Fruit fly (Drosophila melanogaster) whole organism, embryonic: Measurements from ENCODE around the gene CG12147.

ENCODE experiments used
- C15 ChIP-seq: fragments of 200-800 bp; sonication (Bioruptor generic); IDR thresholded peaks from 3 replicates; pipeline ENCODE4 v1.3.6; 2022; ENCODE audit warnings: missing biosample characterization, missing genetic modification characterization
- CG11398 ChIP-seq: fragments of 200-800 bp; sonication (Bioruptor generic); optimal IDR thresholded peaks from 2 replicates; lab custom pipeline; 2016; ENCODE audit warnings: missing biosample characterization, missing genetic modification characterization
- CG11560 ChIP-seq: fragments of 200-800 bp; sonication (Bioruptor generic); IDR thresholded peaks from 3 replicates; pipeline ENCODE4 v1.3.6; 2022; ENCODE audit warnings: missing biosample characterization, missing genetic modification characterization
- CG13123 ChIP-seq: fragments of 200-800 bp; sonication (Bioruptor generic); optimal IDR thresholded peaks from 2 replicates; lab custom pipeline; 2016; ENCODE audit warnings: missing biosample characterization, missing genetic modification characterization
- CG13894 ChIP-seq: fragments of 200-800 bp; sonication (Bioruptor generic); optimal IDR thresholded peaks from 3 replicates; lab custom pipeline; 2018; ENCODE audit warnings: missing biosample characterization, mild to moderate bottlenecking, missing genetic modification characterization, moderate library complexity
- CG14965 ChIP-seq: fragments of 200-800 bp; sonication (Bioruptor generic); optimal IDR thresholded peaks from 2 replicates; lab custom pipeline; 2016; ENCODE audit warnings: missing biosample characterization, missing genetic modification characterization, borderline replicate concordance
- CG15601 ChIP-seq: fragments of 200-800 bp; sonication (Bioruptor generic); optimal IDR thresholded peaks from 3 replicates; lab custom pipeline; 2019; ENCODE audit warnings: missing biosample characterization, mild to moderate bottlenecking, missing genetic modification characterization, moderate library complexity
- CG17359 ChIP-seq: fragments of 200-800 bp; sonication (Bioruptor generic); optimal IDR thresholded peaks from 3 replicates; lab custom pipeline; 2018; ENCODE audit warnings: missing biosample characterization, mild to moderate bottlenecking, missing genetic modification characterization, moderate library complexity
- CG17612 ChIP-seq: fragments of 200-800 bp; sonication (Bioruptor generic); IDR thresholded peaks from 2 replicates; pipeline ENCODE4 v1.3.6; 2022; ENCODE audit warnings: missing biosample characterization, missing genetic modification characterization
- CG1832 ChIP-seq: fragments of 200-800 bp; sonication (Bioruptor generic); optimal IDR thresholded peaks from 2 replicates; lab custom pipeline; 2017; ENCODE audit warnings: missing biosample characterization, mild to moderate bottlenecking, missing genetic modification characterization, inconsistent platforms
- CG2120 ChIP-seq: fragments of 200-800 bp; sonication (Bioruptor generic); optimal IDR thresholded peaks from 3 replicates; lab custom pipeline; 2016; ENCODE audit warnings: missing biosample characterization, missing genetic modification characterization
- CG2199 ChIP-seq: fragments of 200-800 bp; sonication (Bioruptor generic); IDR thresholded peaks from 3 replicates; pipeline ENCODE4 v1.3.6; 2022; ENCODE audit warnings: missing biosample characterization, missing genetic modification characterization
- CG31388 ChIP-seq: fragments of 200-800 bp; sonication (Bioruptor generic); optimal IDR thresholded peaks from 2 replicates; lab custom pipeline; 2016; ENCODE audit warnings: missing biosample characterization, missing genetic modification characterization
- CG42726 ChIP-seq: fragments of 200-800 bp; sonication (Bioruptor generic); IDR thresholded peaks from 2 replicates; pipeline ENCODE4 v1.3.6; 2022; ENCODE audit warnings: missing biosample characterization, missing genetic modification characterization; ENCODE audit not compliant: partially characterized antibody
- CG4424 ChIP-seq: fragments of 200-800 bp; sonication (Bioruptor generic); optimal IDR thresholded peaks from 3 replicates; lab custom pipeline; 2016; ENCODE audit warnings: missing biosample characterization, missing genetic modification characterization
- CG4617 ChIP-seq: fragments of 200-800 bp; sonication (Bioruptor generic); optimal IDR thresholded peaks from 3 replicates; lab custom pipeline; 2016; ENCODE audit warnings: missing biosample characterization, missing genetic modification characterization, borderline replicate concordance
- CG7372 ChIP-seq: fragments of 200-800 bp; sonication (Bioruptor generic); IDR thresholded peaks from 2 replicates; pipeline ENCODE4 v1.3.6; 2022; ENCODE audit warnings: missing biosample characterization, missing genetic modification characterization
- CG7963 ChIP-seq: fragments of 200-800 bp; sonication (Bioruptor generic); IDR thresholded peaks from 3 replicates; pipeline ENCODE4 v1.3.6; 2022; ENCODE audit warnings: missing biosample characterization, missing genetic modification characterization; ENCODE audit not compliant: partially characterized antibody
- CG7987 ChIP-seq: fragments of 200-800 bp; sonication (Bioruptor generic); optimal IDR thresholded peaks from 2 replicates; lab custom pipeline; 2018; ENCODE audit warnings: missing biosample characterization, mild to moderate bottlenecking, missing genetic modification characterization, moderate library complexity
- CG8478 ChIP-seq: fragments of >200 bp; optimal IDR thresholded peaks from 2 replicates; lab custom pipeline; 2018
- CG9727 ChIP-seq: fragments of 200-800 bp; sonication (Bioruptor generic); optimal IDR thresholded peaks from 3 replicates; lab custom pipeline; 2017; ENCODE audit warnings: missing biosample characterization, mild to moderate bottlenecking, missing genetic modification characterization
- CG9817 ChIP-seq: fragments of 200-800 bp; sonication (Bioruptor generic); optimal IDR thresholded peaks from 2 replicates; lab custom pipeline; 2018; ENCODE audit warnings: missing biosample characterization, mild to moderate bottlenecking, missing genetic modification characterization, moderate library complexity
- CHES-1-like ChIP-seq: fragments of 200-800 bp; sonication (Bioruptor generic); optimal IDR thresholded peaks from 2 replicates; lab custom pipeline; 2016; ENCODE audit warnings: missing biosample characterization, missing genetic modification characterization
- CkIIα-i1 ChIP-seq: fragments of 200-800 bp; sonication (Bioruptor generic); IDR thresholded peaks from 2 replicates; pipeline ENCODE4 v1.3.6; 2022; ENCODE audit warnings: missing biosample characterization, missing genetic modification characterization
- Dll ChIP-seq: fragments of 200-800 bp; sonication (Bioruptor generic); IDR thresholded peaks from 4 replicates; pipeline ENCODE4 v1.3.6; 2022; ENCODE audit warnings: missing biosample characterization, missing genetic modification characterization; ENCODE audit not compliant: partially characterized antibody
- E2f2 ChIP-seq: fragments of 200-800 bp; sonication (Bioruptor generic); IDR thresholded peaks from 2 replicates; pipeline ENCODE4 v1.3.6; 2022; ENCODE audit warnings: missing biosample characterization, missing genetic modification characterization
- GATAe ChIP-seq: fragments of 200-800 bp; sonication (Bioruptor generic); conservative IDR thresholded peaks from 2 replicates; pipeline ENCODE4 v1.3.6; 2022; ENCODE audit warnings: missing biosample characterization, missing genetic modification characterization
- HmgD ChIP-seq: fragments of 200-800 bp; sonication (Bioruptor generic); optimal IDR thresholded peaks from 3 replicates; lab custom pipeline; 2016; ENCODE audit warnings: missing biosample characterization, missing genetic modification characterization
- MBD-R2 ChIP-seq: fragments of 200-800 bp; sonication (Bioruptor generic); IDR thresholded peaks from 2 replicates; pipeline ENCODE4 v1.3.6; 2022; ENCODE audit warnings: missing biosample characterization, missing genetic modification characterization
- Max ChIP-seq: fragments of 200-800 bp; sonication (Bioruptor generic); optimal IDR thresholded peaks from 2 replicates; lab custom pipeline; 2016; ENCODE audit warnings: missing biosample characterization, mild to moderate bottlenecking, missing genetic modification characterization
- Med ChIP-seq: fragments of 200-800 bp; sonication (Bioruptor generic); peaks from one replicate; lab custom pipeline; 2016; ENCODE audit warnings: missing biosample characterization, missing genetic modification characterization, mild to moderate bottlenecking, inconsistent platforms, moderate library complexity
- Neu2 ChIP-seq: fragments of 200-800 bp; sonication (Bioruptor generic); optimal IDR thresholded peaks from 3 replicates; lab custom pipeline; 2016; ENCODE audit warnings: missing biosample characterization, missing genetic modification characterization, borderline replicate concordance
- Oaz ChIP-seq: fragments of 200-800 bp; sonication (Bioruptor generic); IDR thresholded peaks from 2 replicates; pipeline ENCODE4 v1.3.6; 2022; ENCODE audit warnings: missing biosample characterization, missing genetic modification characterization
- Pdp1 ChIP-seq, 2 experiments: fragments of 200-800 bp; sonication (Bioruptor generic); optimal IDR thresholded peaks; 3 replicates each; lab custom pipeline; 2016; ENCODE audit warnings: missing biosample characterization in 2 of 2, missing genetic modification characterization in 2 of 2, mild to moderate bottlenecking in 1 of 2, moderate library complexity in 1 of 2
- Scr ChIP-seq: fragments of 200-800 bp; sonication (Bioruptor generic); IDR thresholded peaks from 2 replicates; pipeline ENCODE4 v1.3.6; 2022; ENCODE audit warnings: missing biosample characterization, missing genetic modification characterization; ENCODE audit not compliant: partially characterized antibody
- Xbp1 ChIP-seq: fragments of 200-800 bp; sonication (Bioruptor generic); optimal IDR thresholded peaks from 3 replicates; lab custom pipeline; 2016; ENCODE audit warnings: missing biosample characterization, mild to moderate bottlenecking, missing genetic modification characterization
- abd-A ChIP-seq: fragments of 200-800 bp; sonication (Bioruptor generic); optimal IDR thresholded peaks from 3 replicates; lab custom pipeline; 2019; ENCODE audit warnings: missing biosample characterization, mild to moderate bottlenecking, missing genetic modification characterization, moderate library complexity
- al ChIP-seq: fragments of 200-800 bp; sonication (Bioruptor generic); IDR thresholded peaks from 2 replicates; pipeline ENCODE4 v1.3.6; 2022; ENCODE audit warnings: missing biosample characterization, missing genetic modification characterization
- aop ChIP-seq: fragments of 200-800 bp; sonication (Bioruptor generic); IDR thresholded peaks from 2 replicates; pipeline ENCODE4 v1.3.6; 2022; ENCODE audit warnings: missing biosample characterization, missing genetic modification characterization
- ara ChIP-seq: fragments of 200-800 bp; sonication (Bioruptor generic); IDR thresholded peaks from 2 replicates; pipeline ENCODE4 v1.3.6; 2022; ENCODE audit warnings: missing biosample characterization, missing genetic modification characterization
- az2 ChIP-seq: fragments of 200-800 bp; sonication (Bioruptor generic); optimal IDR thresholded peaks from 3 replicates; lab custom pipeline; 2016; ENCODE audit warnings: missing biosample characterization, missing genetic modification characterization
- bab2 ChIP-seq: fragments of 200-800 bp; sonication (Bioruptor generic); optimal IDR thresholded peaks from 2 replicates; lab custom pipeline; 2016; ENCODE audit warnings: missing biosample characterization, missing genetic modification characterization
- cas ChIP-seq: fragments of 200-800 bp; sonication (Bioruptor generic); IDR thresholded peaks from 2 replicates; pipeline ENCODE4 v1.3.6; 2022; ENCODE audit warnings: missing biosample characterization, missing genetic modification characterization
- emc ChIP-seq: fragments of 200-800 bp; sonication (Bioruptor generic); optimal IDR thresholded peaks from 2 replicates; lab custom pipeline; 2016; ENCODE audit warnings: missing biosample characterization, missing genetic modification characterization
- esg ChIP-seq: fragments of 200-800 bp; sonication (Bioruptor generic); conservative IDR thresholded peaks from 2 replicates; pipeline ENCODE4 v1.3.6; 2022; ENCODE audit warnings: missing biosample characterization, missing genetic modification characterization
- fd102C ChIP-seq: fragments of 200-800 bp; sonication (Bioruptor generic); optimal IDR thresholded peaks from 2 replicates; lab custom pipeline; 2018; ENCODE audit warnings: missing biosample characterization, mild to moderate bottlenecking, missing genetic modification characterization, moderate library complexity
- gfzf ChIP-seq: fragments of 200-800 bp; sonication (Bioruptor generic); optimal IDR thresholded peaks from 2 replicates; lab custom pipeline; 2016; ENCODE audit warnings: missing biosample characterization, mild to moderate bottlenecking, missing genetic modification characterization, moderate library complexity
- h ChIP-seq: fragments of >200 bp; optimal IDR thresholded peaks from 2 replicates; lab custom pipeline; 2017
- insv ChIP-seq, 2 experiments: fragments of 200-800 bp; sonication (Bioruptor generic); optimal IDR thresholded peaks; 3 replicates each; lab custom pipeline; 2016 to 2018; ENCODE audit warnings: missing biosample characterization in 2 of 2, missing genetic modification characterization in 2 of 2
- mld ChIP-seq: fragments of 200-800 bp; sonication (Bioruptor generic); IDR thresholded peaks from 3 replicates; pipeline ENCODE4 v1.3.6; 2022; ENCODE audit warnings: missing biosample characterization, missing genetic modification characterization; ENCODE audit not compliant: partially characterized antibody
- vfl ChIP-seq: fragments of 200-800 bp; sonication (Bioruptor generic); optimal IDR thresholded peaks from 2 replicates; lab custom pipeline; 2016; ENCODE audit warnings: missing biosample characterization, missing genetic modification characterization
- vvl ChIP-seq: fragments of 200-800 bp; sonication (Bioruptor generic); IDR thresholded peaks from 2 replicates; pipeline ENCODE4 v1.3.6; 2022; ENCODE audit warnings: missing biosample characterization, missing genetic modification characterization

CG12147 gene

dm6 chr3R:5467619-5468018 is 40.6 kb upstream of the CG12147 start, which contains the start of gene POLDIP2 (continued):
- TF ChIP-seq CG9727 (GFP tag; lab: Kevin White, UChicago) (no peak), CG17612 (no peak), mld (no peak), CG4617 (GFP tag; lab: Kevin White, UChicago) (peak; percentile 42), ara (GFP tag; lab: Robert Waterston, UW) (no peak), gfzf (no peak), CG13123 (GFP tag; lab: Kevin White, UChicago) (no peak), Med (GFP tag; lab: Kevin White, UChicago) (peak; percentile 81), az2 (GFP tag; lab: Kevin White, UChicago) (no peak), Oaz (no peak), CG2120 (GFP tag; lab: Kevin White, UChicago) (peak; percentile 24), CG8478 (lab: Kevin White, UChicago) (no peak), E2f2 (GFP tag; lab: Robert Waterston, UW) (peak; percentile 61), aop (GFP tag; lab: Robert Waterston, UW) (no peak), CHES-1-like (GFP tag; lab: Kevin White, UChicago) (no peak), vfl (GFP tag; lab: Kevin White, UChicago) (no peak), GATAe (GFP tag; lab: Robert Waterston, UW) (no peak), CG2199 (GFP tag; lab: Robert Waterston, UW) (no peak), Scr (GFP tag; lab: Robert Waterston, UW) (no peak), CG11560 (tag; lab: Robert Waterston, UW) (no peak), Dll (GFP tag; lab: Robert Waterston, UW) (0 out of 4 replicates have a peak, but pooled peaks have one; percentile 13), al (GFP tag; lab: Robert Waterston, UW) (no peak), h (no peak), CG7987 (GFP tag; lab: Kevin White, UChicago) (peak; percentile 5), HmgD (GFP tag; lab: Kevin White, UChicago) (no peak), CG9817 (tag; lab: Kevin White, UChicago) (peak; percentile 9), Xbp1 (GFP tag; lab: Kevin White, UChicago) (peak; percentile 38), CG42726 (no peak), esg (GFP tag; lab: Robert Waterston, UW) (no peak), CG15601 (tag; lab: Kevin White, UChicago) (no peak), bab2 (GFP tag; lab: Kevin White, UChicago) (no peak), CG7372 (GFP tag; lab: Robert Waterston, UW) (no peak), Pdp1 (GFP tag; optimal IDR thresholded peaks at IDR 0.05; lab: Kevin White, UChicago) (peak in 1 of 2 experiments; percentile 83), Max (GFP tag; lab: Kevin White, UChicago) (no peak), fd102C (GFP tag; lab: Kevin White, UChicago) (no peak), CG11398 (GFP tag; lab: Kevin White, UChicago) (no peak), CG13894 (peak; percentile 10), CG17359 (peak; percentile 5), C15 (GFP tag; lab: Robert Waterston, UW) (no peak), CG14965 (GFP tag; lab: Kevin White, UChicago) (no peak), CkIIα-i1 (GFP tag; lab: Robert Waterston, UW) (no peak), cas (no peak), insv (GFP tag; optimal IDR thresholded peaks at IDR 0.05; lab: Kevin White, UChicago) (no peak), CG1832 (GFP tag; lab: Kevin White, UChicago) (no peak), abd-A (no peak), vvl (no peak), CG4424 (GFP tag; lab: Kevin White, UChicago) (no peak), emc (no peak), MBD-R2 (GFP tag; lab: Robert Waterston, UW) (peak; percentile 56), CG31388 (GFP tag; lab: Kevin White, UChicago) (no peak), Neu2 (GFP tag; lab: Kevin White, UChicago) (no peak), CG7963 (no peak)
